Fruit fly (Drosophila melanogaster) whole organism, embryonic: ENCODE results near the gene Gycalpha99B.
A peak's percentile ranks its signal among the peaks of the same experiment; 100 is the strongest.

Source experiments
- Atf3 ChIP-seq: fragments of 200-800 bp; sonication (Bioruptor generic); optimal IDR thresholded peaks from 3 replicates; lab custom pipeline; 2016; ENCODE audit warnings: missing biosample characterization, missing genetic modification characterization
- Bgb ChIP-seq: fragments of 200-800 bp; sonication (Bioruptor generic); IDR thresholded peaks from 2 replicates; pipeline ENCODE4 v1.3.6; 2022; ENCODE audit warnings: missing biosample characterization, missing genetic modification characterization; ENCODE audit not compliant: partially characterized antibody
- CG10959 ChIP-seq: fragments of 200-800 bp; sonication (Bioruptor generic); IDR thresholded peaks from 2 replicates; pipeline ENCODE4 v1.3.6; 2022; ENCODE audit warnings: missing biosample characterization, missing genetic modification characterization
- CG10979 ChIP-seq: fragments of 200-800 bp; sonication (Bioruptor generic); optimal IDR thresholded peaks from 2 replicates; lab custom pipeline; 2018; ENCODE audit warnings: missing biosample characterization, mild to moderate bottlenecking, missing genetic modification characterization, moderate library complexity
- CG11696 ChIP-seq: fragments of 200-800 bp; sonication (Bioruptor generic); IDR thresholded peaks from 2 replicates; pipeline ENCODE4 v1.3.6; 2022; ENCODE audit warnings: missing biosample characterization, missing genetic modification characterization
- CG12391 ChIP-seq: fragments of 200-800 bp; sonication (Bioruptor generic); optimal IDR thresholded peaks from 3 replicates; lab custom pipeline; 2018; ENCODE audit warnings: missing biosample characterization, mild to moderate bottlenecking, missing genetic modification characterization, moderate library complexity
- CG13287 ChIP-seq: fragments of 200-800 bp; sonication (Bioruptor generic); IDR thresholded peaks from 2 replicates; pipeline ENCODE4 v1.3.6; 2022; ENCODE audit warnings: missing biosample characterization, missing genetic modification characterization; ENCODE audit not compliant: partially characterized antibody
- CG13424 ChIP-seq: fragments of 200-800 bp; sonication (Bioruptor generic); optimal IDR thresholded peaks from 2 replicates; lab custom pipeline; 2019; ENCODE audit warnings: missing biosample characterization, mild to moderate bottlenecking, missing genetic modification characterization, moderate library complexity
- CG14965 ChIP-seq: fragments of 200-800 bp; sonication (Bioruptor generic); optimal IDR thresholded peaks from 2 replicates; lab custom pipeline; 2016; ENCODE audit warnings: missing biosample characterization, missing genetic modification characterization, borderline replicate concordance
- CG15696 ChIP-seq: fragments of 200-800 bp; sonication (Bioruptor generic); optimal IDR thresholded peaks from 2 replicates; lab custom pipeline; 2019; ENCODE audit warnings: missing biosample characterization, mild to moderate bottlenecking, missing genetic modification characterization, moderate library complexity
- CG17359 ChIP-seq: fragments of 200-800 bp; sonication (Bioruptor generic); optimal IDR thresholded peaks from 3 replicates; lab custom pipeline; 2018; ENCODE audit warnings: missing biosample characterization, mild to moderate bottlenecking, missing genetic modification characterization, moderate library complexity
- CG17361 ChIP-seq: fragments of 200-800 bp; sonication (Bioruptor generic); IDR thresholded peaks from 3 replicates; pipeline ENCODE4 v1.3.6; 2022; ENCODE audit warnings: missing biosample characterization, missing genetic modification characterization
- CG17612 ChIP-seq: fragments of 200-800 bp; sonication (Bioruptor generic); IDR thresholded peaks from 2 replicates; pipeline ENCODE4 v1.3.6; 2022; ENCODE audit warnings: missing biosample characterization, missing genetic modification characterization
- CG17912 ChIP-seq: fragments of 200-800 bp; sonication (Bioruptor generic); optimal IDR thresholded peaks from 2 replicates; lab custom pipeline; 2018; ENCODE audit warnings: missing biosample characterization, mild to moderate bottlenecking, missing genetic modification characterization
- CG18619 ChIP-seq: fragments of 200-800 bp; sonication (Bioruptor generic); optimal IDR thresholded peaks from 3 replicates; lab custom pipeline; 2017; ENCODE audit warnings: missing biosample characterization, mild to moderate bottlenecking, missing genetic modification characterization
- CG30403 ChIP-seq: fragments of 200-800 bp; sonication (Bioruptor generic); optimal IDR thresholded peaks from 3 replicates; lab custom pipeline; 2016; ENCODE audit warnings: missing biosample characterization, missing genetic modification characterization
- CG32532 ChIP-seq: fragments of 200-800 bp; sonication (Bioruptor generic); IDR thresholded peaks from 2 replicates; pipeline ENCODE4 v1.3.6; 2022; ENCODE audit warnings: missing biosample characterization, missing genetic modification characterization
- CG33557 ChIP-seq: fragments of 200-800 bp; sonication (Bioruptor generic); optimal IDR thresholded peaks from 2 replicates; lab custom pipeline; 2019; ENCODE audit warnings: missing biosample characterization, mild to moderate bottlenecking, missing genetic modification characterization, moderate library complexity
- CG4404 ChIP-seq: fragments of 200-800 bp; sonication (Bioruptor generic); IDR thresholded peaks from 2 replicates; pipeline ENCODE4 v1.3.6; 2022; ENCODE audit warnings: missing biosample characterization, missing genetic modification characterization
- CG8765 ChIP-seq: fragments of 200-800 bp; sonication (Bioruptor generic); IDR thresholded peaks from 2 replicates; pipeline ENCODE4 v1.3.6; 2022; ENCODE audit warnings: missing biosample characterization, missing genetic modification characterization
- D19B ChIP-seq: fragments of 200-800 bp; sonication (Bioruptor generic); optimal IDR thresholded peaks from 2 replicates; lab custom pipeline; 2017; ENCODE audit warnings: missing biosample characterization, mild to moderate bottlenecking, missing genetic modification characterization
- Doc3 ChIP-seq: fragments of 200-800 bp; sonication (Bioruptor generic); IDR thresholded peaks from 3 replicates; pipeline ENCODE4 v1.3.6; 2022; ENCODE audit warnings: missing biosample characterization, missing genetic modification characterization; ENCODE audit not compliant: partially characterized antibody
- E2f1 ChIP-seq: fragments of 200-800 bp; sonication (Bioruptor generic); IDR thresholded peaks from 2 replicates; pipeline ENCODE4 v1.3.6; 2022; ENCODE audit warnings: missing biosample characterization, missing genetic modification characterization
- ERR ChIP-seq: fragments of 200-800 bp; sonication (Bioruptor generic); optimal IDR thresholded peaks from 2 replicates; lab custom pipeline; 2016; ENCODE audit warnings: missing biosample characterization, missing genetic modification characterization
- Eip74EF ChIP-seq, 2 experiments: fragments of 200-800 bp in 1 of 2; fragments of >200 bp in 1 of 2; sonication (Bioruptor generic) in 1 of 2; optimal IDR thresholded peaks; 2 replicates each; lab custom pipeline; 2017 to 2019; ENCODE audit warnings: missing biosample characterization in 2 of 2, missing genetic modification characterization in 2 of 2, mild to moderate bottlenecking in 1 of 2, moderate library complexity in 1 of 2
- Elba2 ChIP-seq: fragments of 200-800 bp; sonication (Bioruptor generic); optimal IDR thresholded peaks from 3 replicates; lab custom pipeline; 2016; ENCODE audit warnings: missing biosample characterization, missing genetic modification characterization
- H2.0 ChIP-seq: fragments of 200-800 bp; sonication (Bioruptor generic); IDR thresholded peaks from 2 replicates; pipeline ENCODE4 v1.3.6; 2022; ENCODE audit warnings: missing biosample characterization, missing genetic modification characterization
- Hey ChIP-seq: fragments of 200-800 bp; sonication (Bioruptor generic); optimal IDR thresholded peaks from 3 replicates; lab custom pipeline; 2018; ENCODE audit warnings: missing biosample characterization, mild to moderate bottlenecking, missing genetic modification characterization
- Hr78 ChIP-seq, 2 experiments: fragments of 200-800 bp in 1 of 2; fragments of >200 bp in 1 of 2; sonication (Bioruptor generic) in 1 of 2; optimal IDR thresholded peaks; 2 replicates each; lab custom pipeline; 2017 to 2019; ENCODE audit warnings: missing biosample characterization in 2 of 2, missing genetic modification characterization in 2 of 2, mild to moderate bottlenecking in 1 of 2, moderate library complexity in 1 of 2
- Nf-YA ChIP-seq: fragments of 200-800 bp; sonication (Bioruptor generic); IDR thresholded peaks from 2 replicates; pipeline ENCODE4 v1.3.6; 2022; ENCODE audit warnings: missing biosample characterization, missing genetic modification characterization
- Ssrp ChIP-seq: fragments of 200-800 bp; sonication (Bioruptor generic); optimal IDR thresholded peaks from 2 replicates; lab custom pipeline; 2018; ENCODE audit warnings: missing biosample characterization, mild to moderate bottlenecking, missing genetic modification characterization, moderate library complexity
- bab2 ChIP-seq: fragments of 200-800 bp; sonication (Bioruptor generic); optimal IDR thresholded peaks from 2 replicates; lab custom pipeline; 2016; ENCODE audit warnings: missing biosample characterization, missing genetic modification characterization
- bbx ChIP-seq: fragments of 200-800 bp; sonication (Bioruptor generic); IDR thresholded peaks from 2 replicates; pipeline ENCODE4 v1.3.6; 2022; ENCODE audit warnings: missing biosample characterization, missing genetic modification characterization; ENCODE audit not compliant: partially characterized antibody
- bcd ChIP-seq: fragments of 200-800 bp; sonication (Bioruptor generic); optimal IDR thresholded peaks from 2 replicates; lab custom pipeline; 2017; ENCODE audit warnings: missing biosample characterization, mild to moderate bottlenecking, missing genetic modification characterization
- cad ChIP-seq: fragments of >200 bp; optimal IDR thresholded peaks from 2 replicates; lab custom pipeline; 2017; ENCODE audit warnings: missing biosample characterization, missing genetic modification characterization
- da ChIP-seq: fragments of 200-800 bp; sonication (Bioruptor generic); optimal IDR thresholded peaks from 2 replicates; lab custom pipeline; 2016; ENCODE audit warnings: missing biosample characterization, missing genetic modification characterization
- fd64A ChIP-seq: fragments of 200-800 bp; sonication (Bioruptor generic); optimal IDR thresholded peaks from 3 replicates; lab custom pipeline; 2018; ENCODE audit warnings: missing biosample characterization, mild to moderate bottlenecking, missing genetic modification characterization
- gem ChIP-seq: fragments of 200-800 bp; sonication (Bioruptor generic); optimal IDR thresholded peaks from 2 replicates; lab custom pipeline; 2019; ENCODE audit warnings: missing biosample characterization, mild to moderate bottlenecking, missing genetic modification characterization, moderate library complexity
- grn ChIP-seq: fragments of 200-800 bp; sonication (Bioruptor generic); optimal IDR thresholded peaks from 3 replicates; lab custom pipeline; 2017; ENCODE audit warnings: missing biosample characterization, missing genetic modification characterization
- hbn ChIP-seq: fragments of 200-800 bp; sonication (Bioruptor generic); IDR thresholded peaks from 2 replicates; pipeline ENCODE4 v1.3.6; 2022; ENCODE audit warnings: missing biosample characterization, missing genetic modification characterization; ENCODE audit not compliant: partially characterized antibody
- hth ChIP-seq: fragments of >200 bp; optimal IDR thresholded peaks from 2 replicates; lab custom pipeline; 2017; ENCODE audit warnings: inconsistent platforms
- org-1 ChIP-seq: fragments of 200-800 bp; sonication (Bioruptor generic); optimal IDR thresholded peaks from 2 replicates; lab custom pipeline; 2017; ENCODE audit warnings: missing biosample characterization, missing genetic modification characterization
- pan ChIP-seq, 4 experiments: fragments of >200 bp in 3 of 4; fragments of 200-800 bp in 1 of 4; sonication (Bioruptor generic) in 1 of 4; optimal IDR thresholded peaks in 3 of 4; IDR thresholded peaks in 1 of 4; 2 replicates each; pipeline versions ENCODE4 v1.3.6 to Lab custom; 2017 to 2022; ENCODE audit warnings: missing biosample characterization in 2 of 4, missing genetic modification characterization in 2 of 4, mixed read lengths in 1 of 4
- tap ChIP-seq: fragments of 200-800 bp; optimal IDR thresholded peaks from 3 replicates; lab custom pipeline; 2019; ENCODE audit warnings: missing biosample characterization, mild to moderate bottlenecking, missing genetic modification characterization, moderate library complexity
- tgo ChIP-seq: fragments of 200-800 bp; sonication (Bioruptor generic); IDR thresholded peaks from 3 replicates; pipeline ENCODE4 v1.3.6; 2022; ENCODE audit warnings: missing biosample characterization, missing genetic modification characterization
- trem ChIP-seq: fragments of 200-800 bp; optimal IDR thresholded peaks from 3 replicates; lab custom pipeline; 2019; ENCODE audit warnings: missing biosample characterization, mild to moderate bottlenecking, missing genetic modification characterization, moderate library complexity
- vvl ChIP-seq: fragments of 200-800 bp; sonication (Bioruptor generic); IDR thresholded peaks from 2 replicates; pipeline ENCODE4 v1.3.6; 2022; ENCODE audit warnings: missing biosample characterization, missing genetic modification characterization
- z ChIP-seq: fragments of 200-800 bp; sonication (Bioruptor generic); IDR thresholded peaks from 3 replicates; pipeline ENCODE4 v1.3.6; 2022; ENCODE audit warnings: missing biosample characterization, missing genetic modification characterization
- zen ChIP-seq: fragments of 200-800 bp; sonication (Bioruptor generic); optimal IDR thresholded peaks from 3 replicates; lab custom pipeline; 2018; ENCODE audit warnings: missing biosample characterization, mild to moderate bottlenecking, missing genetic modification characterization, moderate library complexity

Gycalpha99B gene

dm6 chr3R:29716782-29717317 lies 34.5 kb downstream of the Gycalpha99B start, which contains the start of gene Obp99b (continued):
- TF ChIP-seq Nf-YA (peak; percentile 71), pan (optimal IDR thresholded peaks at IDR 0.05; lab: Kevin White, UChicago) (no peak), pan (GFP tag; optimal IDR thresholded peaks at IDR 0.05 in 1 of 2, IDR thresholded peaks at IDR 0.05 in 1 of 2) (peak in 1 of 2 experiments; percentile 84), CG13287 (GFP tag; lab: Robert Waterston, UW) (no peak), hth (lab: Kevin White, UChicago) (no peak), Hr78 (GFP tag; optimal IDR thresholded peaks at IDR 0.05; lab: Kevin White, UChicago) (no peak), zen (peak; percentile 66), Elba2 (peak; percentile 62), tap (tag; lab: Kevin White, UChicago) (peak; percentile 46), CG12391 (tag; lab: Kevin White, UChicago) (peak; percentile 29), CG10979 (tag; lab: Kevin White, UChicago) (peak; percentile 85), bcd (GFP tag; lab: Kevin White, UChicago) (peak; percentile 79), CG11696 (GFP tag; lab: Robert Waterston, UW) (peak; percentile 61), z (GFP tag; lab: Robert Waterston, UW) (no peak), CG14965 (GFP tag; lab: Kevin White, UChicago) (peak; percentile 98), CG13424 (peak; percentile 71), CG10959 (GFP tag; lab: Robert Waterston, UW) (peak; percentile 88), hbn (GFP tag; lab: Robert Waterston, UW) (no peak), org-1 (peak; percentile 56), CG30403 (GFP tag; lab: Kevin White, UChicago) (peak; percentile 18), bbx (GFP tag; lab: Robert Waterston, UW) (no peak), tgo (GFP tag; lab: Robert Waterston, UW) (peak; percentile 68), Ssrp (tag; lab: Kevin White, UChicago) (peak; percentile 35), Hey (tag; lab: Kevin White, UChicago) (peak; percentile 51), CG17361 (GFP tag; lab: Robert Waterston, UW) (peak; percentile 39; the same call in 2 of the 3 replicates), grn (GFP tag; lab: Kevin White, UChicago) (no peak), CG32532 (peak; percentile 91), CG4404 (GFP tag; lab: Robert Waterston, UW) (peak; percentile 53), bab2 (GFP tag; lab: Kevin White, UChicago) (peak; percentile 56), CG8765 (GFP tag; lab: Robert Waterston, UW) (no peak; the same call in 1 of the 2 replicates), fd64A (peak; percentile 87), vvl (peak; percentile 89), Bgb (GFP tag; lab: Robert Waterston, UW) (no peak), D19B (GFP tag; lab: Kevin White, UChicago) (peak; percentile 54), da (GFP tag; lab: Kevin White, UChicago) (peak; percentile 25), cad (GFP tag; lab: Kevin White, UChicago) (no peak), Doc3 (GFP tag; lab: Robert Waterston, UW) (no peak), CG15696 (peak; percentile 67), CG17359 (tag; lab: Kevin White, UChicago) (peak; percentile 80), CG33557 (GFP tag; lab: Kevin White, UChicago) (peak; percentile 77), trem (tag; lab: Kevin White, UChicago) (peak; percentile 46), E2f1 (peak; percentile 71), CG17912 (GFP tag; lab: Kevin White, UChicago) (peak; percentile 90), Eip74EF (GFP tag; optimal IDR thresholded peaks at IDR 0.05; lab: Kevin White, UChicago) (no peak), CG17612 (GFP tag; lab: Robert Waterston, UW) (peak; percentile 57; the same call in 1 of the 2 replicates), gem (tag; lab: Kevin White, UChicago) (peak; percentile 56), ERR (peak; percentile 12), CG18619 (GFP tag; lab: Kevin White, UChicago) (peak; percentile 73), H2.0 (GFP tag; lab: Robert Waterston, UW) (peak; percentile 77), Atf3 (GFP tag; lab: Kevin White, UChicago) (peak; percentile 82)
